Worm (Caenorhabditis elegans) whole organism, early embryonic: ENCODE data around the gene daf-19.

ENCODE experiments used
- B0310.2 ChIP-seq: sonication (generic microtip); optimal IDR thresholded peaks from 2 replicates; lab custom pipeline; 2016; ENCODE audit warnings: mild to moderate bottlenecking, missing genetic modification characterization, missing compliant biosample characterization
- ama-1 ChIP-seq: fragments of 150-350 bp; optimal IDR thresholded peaks from 2 replicates; lab custom pipeline; 2014
- ceh-36 ChIP-seq: sonication (generic microtip); optimal IDR thresholded peaks from 2 replicates; lab custom pipeline; 2016; ENCODE audit warnings: missing genetic modification characterization, inconsistent platforms, missing compliant biosample characterization
- ets-7 ChIP-seq: sonication (generic microtip); optimal IDR thresholded peaks from 2 replicates; lab custom pipeline; 2016; ENCODE audit warnings: missing genotype, missing genetic modification characterization, missing compliant biosample characterization
- hmg-4 ChIP-seq: fragments of 200-800 bp; sonication (Bioruptor generic); optimal IDR thresholded peaks from 2 replicates; lab custom pipeline; 2018; ENCODE audit warnings: mild to moderate bottlenecking, missing genetic modification characterization, missing compliant biosample characterization
- scrt-1 ChIP-seq: fragments of 200-800 bp; sonication (Bioruptor generic); IDR thresholded peaks from 2 replicates; pipeline ENCODE4 v1.3.6; 2022; ENCODE audit warnings: missing genetic modification characterization, missing compliant biosample characterization
- sea-1 ChIP-seq: fragments of 200-800 bp; sonication (Bioruptor generic); conservative IDR thresholded peaks from 2 replicates; pipeline ENCODE4 v1.3.6; 2022; ENCODE audit warnings: missing genetic modification characterization, missing compliant biosample characterization
- tbx-37 ChIP-seq: fragments of 200-800 bp; sonication (Bioruptor generic); conservative IDR thresholded peaks from 2 replicates; pipeline ENCODE4 v1.3.6; 2022; ENCODE audit warnings: missing genetic modification reagents, missing genetic modification characterization, missing compliant biosample characterization
- tra-4 ChIP-seq: sonication (generic microtip); optimal IDR thresholded peaks from 2 replicates; lab custom pipeline; 2017; ENCODE audit warnings: missing genetic modification characterization, missing compliant biosample characterization

- TF ChIP-seq tbx-37 (GFP tag; lab: Robert Waterston, UW) (no peak), hmg-4 (GFP tag; lab: Kevin White, UChicago) (no peak), tra-4 (tag; lab: Kevin White, UChicago) (no peak), ama-1 (no peak), B0310.2 (tag; lab: Kevin White, UChicago) (no peak), sea-1 (GFP tag; lab: Robert Waterston, UW) (no peak), ceh-36 (tag; lab: Kevin White, UChicago) (no peak), scrt-1 (GFP tag; lab: Robert Waterston, UW) (no peak), ets-7 (no peak)
Observed at ce11 chrII:10144092-10144491, 25.1 kb downstream of the daf-19 start, which contains the start of gene F27E5.3.
